Fruit fly (Drosophila melanogaster) whole organism, pupa: ENCODE data around the gene Cyp4g15.

Experiments
- CG8159 ChIP-seq: fragments of 200-800 bp; sonication (Bioruptor generic); optimal IDR thresholded peaks from 3 replicates; lab custom pipeline; 2018; ENCODE audit warnings: missing biosample characterization, mild to moderate bottlenecking, missing genetic modification characterization, moderate library complexity
- CG9948 ChIP-seq: fragments of 200-800 bp; sonication (Bioruptor generic); optimal IDR thresholded peaks from 2 replicates; lab custom pipeline; 2018; ENCODE audit warnings: missing biosample characterization, mild to moderate bottlenecking, missing genetic modification characterization, moderate library complexity
- Pif1B ChIP-seq: fragments of 200-800 bp; sonication (Bioruptor generic); optimal IDR thresholded peaks from 3 replicates; lab custom pipeline; 2016; ENCODE audit warnings: missing biosample characterization, missing genetic modification characterization

- TF ChIP-seq Pif1B (GFP tag; lab: Kevin White, UChicago) (no peak), CG8159 (no peak), CG9948 (tag; lab: Kevin White, UChicago) (no peak)
Measured at dm6 chrX:11466757-11467156, 10.1 kb upstream of the Cyp4g15 start.
